Worm (Caenorhabditis elegans): ENCODE results near the gene acs-11.
A peak's percentile ranks its signal among the peaks of the same experiment; 100 is the strongest.

Gene acs-11

ce11 chrII:4741527-4742187 lies at the start of gene acs-11:
acs-11 (plus strand) TSS chrII:4742137.
- TF ChIP-seq nhr-77 (tag; optimal IDR thresholded peaks at IDR 0.05) (no peak), lin-13 (GFP tag; optimal IDR thresholded peaks at IDR 0.05) (no peak), ztf-4 (tag; optimal IDR thresholded peaks at IDR 0.05) (no peak), nhr-23 (tag; optimal IDR thresholded peaks at IDR 0.05) (no peak), nhr-129 (tag; optimal IDR thresholded peaks at IDR 0.05) (no peak), fos-1 (tag; optimal IDR thresholded peaks at IDR 0.05) (peak; percentile 69), sma-9 (GFP tag; optimal IDR thresholded peaks at IDR 0.05) (no peak), sma-9 (tag; optimal IDR thresholded peaks at IDR 0.05) (no peak), skn-1 (tag; optimal IDR thresholded peaks at IDR 0.05) (no peak), unc-62 (GFP tag; optimal IDR thresholded peaks at IDR 0.05) (no peak), F13H6.1 (tag; optimal IDR thresholded peaks at IDR 0.05) (no peak), nhr-25 (tag; optimal IDR thresholded peaks at IDR 0.05) (no peak), nhr-10 (tag; optimal IDR thresholded peaks at IDR 0.05) (no peak), mbf-1 (tag; optimal IDR thresholded peaks at IDR 0.05) (no peak), lin-11 (tag; optimal IDR thresholded peaks at IDR 0.05) (no peak), ceh-82 (tag; optimal IDR thresholded peaks at IDR 0.05) (no peak), nhr-11 (tag; optimal IDR thresholded peaks at IDR 0.05) (no peak), mab-5 (tag; optimal IDR thresholded peaks at IDR 0.05) (no peak), sma-3 (GFP tag; optimal IDR thresholded peaks at IDR 0.05) (peak; percentile 11), ztf-1 (GFP tag; conservative IDR thresholded peaks at IDR 0.05) (no peak), crh-2 (tag; optimal IDR thresholded peaks at IDR 0.05) (peak; percentile 19), ztf-11 (tag; optimal IDR thresholded peaks at IDR 0.05) (no peak), nhr-6 (tag; optimal IDR thresholded peaks at IDR 0.05) (peak; percentile 0), blmp-1 (tag; optimal IDR thresholded peaks at IDR 0.05; ENCODE audit: insufficient read depth) (no peak), gmeb-1 (tag; optimal IDR thresholded peaks at IDR 0.05) (peak; percentile 4), nhr-237 (tag; optimal IDR thresholded peaks at IDR 0.05) (no peak), ZK546.5 (tag; optimal IDR thresholded peaks at IDR 0.05) (no peak), elt-1 (tag; optimal IDR thresholded peaks at IDR 0.05) (no peak), C34F6.9 (tag; optimal IDR thresholded peaks at IDR 0.05) (no peak), R02D3.7 (tag; optimal IDR thresholded peaks at IDR 0.05) (no peak), egl-27 (tag; optimal IDR thresholded peaks at IDR 0.05) (no peak), unc-39 (tag; optimal IDR thresholded peaks at IDR 0.05) (no peak), elt-3 (tag; optimal IDR thresholded peaks at IDR 0.05) (no peak), lsy-2 (tag; optimal IDR thresholded peaks at IDR 0.05) (no peak), unc-55 (GFP tag; optimal IDR thresholded peaks at IDR 0.05) (no peak), zag-1 (tag; optimal IDR thresholded peaks at IDR 0.05) (no peak), mdl-1 (tag; optimal IDR thresholded peaks at IDR 0.05) (no peak), ama-1 (optimal IDR thresholded peaks at IDR 0.05) (no peak), nhr-21 (tag; optimal IDR thresholded peaks at IDR 0.05) (peak; percentile 28), aly-2 (tag; optimal IDR thresholded peaks at IDR 0.05) (no peak), sem-4 (tag; optimal IDR thresholded peaks at IDR 0.05) (no peak), ceh-16 (tag; optimal IDR thresholded peaks at IDR 0.05) (no peak), dmd-4 (tag; optimal IDR thresholded peaks at IDR 0.05) (no peak), peb-1 (tag; optimal IDR thresholded peaks at IDR 0.05) (no peak), snpc-4 (tag; optimal IDR thresholded peaks at IDR 0.05) (no peak), alr-1 (tag; optimal IDR thresholded peaks at IDR 0.05) (no peak), Y55F3AM.14 (GFP tag; optimal IDR thresholded peaks at IDR 0.05) (no peak), nhr-12 (tag; optimal IDR thresholded peaks at IDR 0.05) (no peak), lin-39 (tag; optimal IDR thresholded peaks at IDR 0.05) (no peak)
